Worm (Caenorhabditis elegans) whole organism, young adult: ENCODE data around the gene B0252.8.
A peak's percentile ranks its signal among the peaks of the same experiment; 100 is the strongest.

Experiments used
- C17E4.6 ChIP-seq: fragments of 200-800 bp; sonication (Bioruptor generic); IDR thresholded peaks from 2 replicates; pipeline ENCODE4 v1.3.6; 2022; ENCODE audit warnings: missing genetic modification reagents, missing genetic modification characterization, missing compliant biosample characterization
- D2030.7 ChIP-seq: fragments of 200-800 bp; sonication (Bioruptor generic); IDR thresholded peaks from 2 replicates; pipeline ENCODE4 v1.3.6; 2022; ENCODE audit warnings: missing genetic modification reagents, missing genetic modification characterization, missing compliant biosample characterization
- F33H1.4 ChIP-seq: fragments of 200-800 bp; sonication (Bioruptor generic); IDR thresholded peaks from 2 replicates; pipeline ENCODE4 v1.3.6; 2022; ENCODE audit warnings: missing genetic modification reagents, missing genetic modification characterization, missing compliant biosample characterization
- F52B5.7 ChIP-seq: sonication (generic microtip); optimal IDR thresholded peaks from 2 replicates; lab custom pipeline; 2016; ENCODE audit warnings: mild to moderate bottlenecking, missing genetic modification characterization, missing compliant biosample characterization
- F57C9.4 ChIP-seq: sonication (generic microtip); optimal IDR thresholded peaks from 2 replicates; lab custom pipeline; 2017; ENCODE audit warnings: mild to moderate bottlenecking, missing genetic modification characterization, missing compliant biosample characterization
- K11D2.4 ChIP-seq: fragments of 200-800 bp; sonication (Bioruptor generic); IDR thresholded peaks from 2 replicates; pipeline ENCODE4 v1.3.6; 2022; ENCODE audit warnings: missing genetic modification reagents, missing genetic modification characterization, missing compliant biosample characterization
- K12H6.12 ChIP-seq: fragments of 200-800 bp; sonication (Bioruptor generic); optimal IDR thresholded peaks from 2 replicates; lab custom pipeline; 2018; ENCODE audit warnings: mild to moderate bottlenecking, missing genetic modification characterization, missing compliant biosample characterization
- T07F8.4 ChIP-seq: sonication (generic microtip); optimal IDR thresholded peaks from 2 replicates; lab custom pipeline; 2016; ENCODE audit warnings: mild to moderate bottlenecking, missing genetic modification characterization, moderate library complexity, missing compliant biosample characterization
- Y53G8AR.9 ChIP-seq: fragments of 200-800 bp; sonication (Bioruptor generic); conservative IDR thresholded peaks from 2 replicates; pipeline ENCODE4 v1.3.6; 2022; ENCODE audit warnings: missing genetic modification reagents, missing genetic modification characterization, missing compliant biosample characterization
- Y79H2A.3 ChIP-seq: fragments of 200-800 bp; sonication (Bioruptor generic); conservative IDR thresholded peaks from 2 replicates; pipeline ENCODE4 v1.3.6; 2022; ENCODE audit warnings: missing genetic modification reagents, missing genetic modification characterization, missing compliant biosample characterization
- akir-1 ChIP-seq: fragments of 200-800 bp; sonication (Bioruptor generic); optimal IDR thresholded peaks from 2 replicates; lab custom pipeline; 2018; ENCODE audit warnings: mild to moderate bottlenecking, missing genetic modification characterization, moderate library complexity, missing compliant biosample characterization
- aptf-3 ChIP-seq: fragments of 200-800 bp; sonication (Bioruptor generic); IDR thresholded peaks from 2 replicates; pipeline ENCODE4 v1.3.6; 2022; ENCODE audit warnings: missing genetic modification characterization, missing compliant biosample characterization
- athp-1 ChIP-seq: sonication (generic microtip); optimal IDR thresholded peaks from 2 replicates; lab custom pipeline; 2017; ENCODE audit warnings: mild to moderate bottlenecking, missing genetic modification characterization, missing compliant biosample characterization
- bed-2 ChIP-seq: fragments of 200-800 bp; sonication (Bioruptor generic); IDR thresholded peaks from 2 replicates; pipeline ENCODE4 v1.3.6; 2022; ENCODE audit warnings: missing genetic modification reagents, missing genetic modification characterization, missing compliant biosample characterization
- cebp-2 ChIP-seq: fragments of 200-800 bp; sonication (Bioruptor generic); IDR thresholded peaks from 2 replicates; pipeline ENCODE4 v1.3.6; 2022; ENCODE audit warnings: missing genetic modification characterization, missing compliant biosample characterization
- ceh-58 ChIP-seq: fragments of 200-800 bp; sonication (Bioruptor generic); IDR thresholded peaks from 2 replicates; pipeline ENCODE4 v1.3.6; 2022; ENCODE audit warnings: missing genetic modification characterization, missing compliant biosample characterization
- ceh-91 ChIP-seq: fragments of 200-800 bp; sonication (Bioruptor generic); IDR thresholded peaks from 2 replicates; pipeline ENCODE4 v1.3.6; 2022; ENCODE audit warnings: missing genetic modification reagents, missing genetic modification characterization, missing compliant biosample characterization
- chd-7 ChIP-seq: sonication (generic microtip); optimal IDR thresholded peaks from 2 replicates; lab custom pipeline; 2016; ENCODE audit warnings: mild to moderate bottlenecking, missing genetic modification characterization, moderate library complexity, missing compliant biosample characterization
- dox-1 ChIP-seq: fragments of 200-800 bp; sonication (Bioruptor generic); IDR thresholded peaks from 2 replicates; pipeline ENCODE4 v1.3.6; 2022; ENCODE audit warnings: missing genetic modification reagents, missing genetic modification characterization, missing compliant biosample characterization
- efl-1 ChIP-seq: fragments of 150-350 bp; optimal IDR thresholded peaks from 2 replicates; lab custom pipeline; 2014; ENCODE audit warnings: missing biosample characterization, missing genetic modification reagents, missing genetic modification characterization
- egl-18 ChIP-seq: fragments of 200-800 bp; sonication (Bioruptor generic); IDR thresholded peaks from 2 replicates; pipeline ENCODE4 v1.3.6; 2022; ENCODE audit warnings: missing genetic modification reagents, missing genetic modification characterization, missing compliant biosample characterization
- egl-44 ChIP-seq: fragments of 200-800 bp; sonication (Bioruptor generic); IDR thresholded peaks from 2 replicates; pipeline ENCODE4 v1.3.6; 2022; ENCODE audit warnings: missing genetic modification reagents, missing genetic modification characterization, missing compliant biosample characterization
- ets-4 ChIP-seq: fragments of 200-800 bp; sonication (Bioruptor generic); optimal IDR thresholded peaks from 2 replicates; lab custom pipeline; 2018; ENCODE audit warnings: mild to moderate bottlenecking, missing genetic modification characterization, missing compliant biosample characterization
- hrde-1 ChIP-seq: sonication (generic microtip); optimal IDR thresholded peaks from 2 replicates; lab custom pipeline; 2016; ENCODE audit warnings: missing genetic modification characterization, mild to moderate bottlenecking, missing compliant biosample characterization, moderate library complexity, missing genotype, missing genetic modification reagents, borderline replicate concordance
- let-526 ChIP-seq: fragments of 200-800 bp; sonication (Bioruptor generic); IDR thresholded peaks from 2 replicates; pipeline ENCODE4 v1.3.6; 2022; ENCODE audit warnings: missing genetic modification reagents, missing genetic modification characterization, missing compliant biosample characterization
- let-607 ChIP-seq, 2 experiments: fragments of 200-800 bp in 1 of 2; sonication (Bioruptor generic) in 1 of 2; sonication (generic microtip) in 1 of 2; optimal IDR thresholded peaks; 2 replicates each; lab custom pipeline; 2016 to 2018; ENCODE audit warnings: mild to moderate bottlenecking in 2 of 2, missing compliant biosample characterization in 2 of 2, missing genetic modification characterization in 2 of 2, moderate library complexity in 2 of 2, missing genotype in 1 of 2
- madf-10 ChIP-seq: sonication (generic microtip); optimal IDR thresholded peaks from 2 replicates; lab custom pipeline; 2016; ENCODE audit warnings: mild to moderate bottlenecking, missing genetic modification characterization, missing compliant biosample characterization
- madf-6 ChIP-seq: fragments of 200-800 bp; sonication (Bioruptor generic); IDR thresholded peaks from 2 replicates; pipeline ENCODE4 v1.3.6; 2022; ENCODE audit warnings: missing genetic modification reagents, missing genetic modification characterization, missing compliant biosample characterization
- madf-8 ChIP-seq: fragments of 200-800 bp; sonication (Bioruptor generic); conservative IDR thresholded peaks from 2 replicates; pipeline ENCODE4 v1.3.6; 2022; ENCODE audit warnings: missing genetic modification reagents, missing genetic modification characterization, missing compliant biosample characterization
- mcd-1 ChIP-seq: fragments of 200-800 bp; sonication (Bioruptor generic); IDR thresholded peaks from 2 replicates; pipeline ENCODE4 v1.3.6; 2022; ENCODE audit warnings: missing genetic modification reagents, missing genetic modification characterization, missing compliant biosample characterization
- mel-28 ChIP-seq: sonication (generic microtip); optimal IDR thresholded peaks from 2 replicates; lab custom pipeline; 2016; ENCODE audit warnings: borderline replicate concordance, mild to moderate bottlenecking, missing genetic modification characterization, missing compliant biosample characterization
- mxl-1 ChIP-seq: sonication (generic microtip); optimal IDR thresholded peaks from 2 replicates; lab custom pipeline; 2016; ENCODE audit warnings: missing genetic modification characterization, missing compliant biosample characterization
- nfya-1 ChIP-seq: sonication (generic microtip); optimal IDR thresholded peaks from 2 replicates; lab custom pipeline; 2017; ENCODE audit warnings: antibody characterized with exemption, missing compliant biosample characterization, missing genetic modification characterization, borderline replicate concordance; ENCODE audit not compliant: insufficient read depth
- nfya-2 ChIP-seq: fragments of 200-800 bp; sonication (Bioruptor generic); IDR thresholded peaks from 2 replicates; pipeline ENCODE4 v1.3.6; 2022; ENCODE audit warnings: missing genetic modification reagents, missing genetic modification characterization, missing compliant biosample characterization
- nhr-120 ChIP-seq: fragments of 200-800 bp; sonication (Bioruptor generic); IDR thresholded peaks from 2 replicates; pipeline ENCODE4 v1.3.6; 2022; ENCODE audit warnings: missing genetic modification characterization, missing compliant biosample characterization
- nhr-179 ChIP-seq: sonication (generic microtip); optimal IDR thresholded peaks from 2 replicates; lab custom pipeline; 2016; ENCODE audit warnings: mild to moderate bottlenecking, missing genetic modification characterization, missing compliant biosample characterization
- nhr-80 ChIP-seq: sonication (generic microtip); optimal IDR thresholded peaks from 2 replicates; lab custom pipeline; 2016; ENCODE audit warnings: missing genetic modification characterization, missing compliant biosample characterization
- rec-8 ChIP-seq, 2 experiments: sonication (generic microtip); optimal IDR thresholded peaks; 2 replicates each; lab custom pipeline; 2016; ENCODE audit warnings: mild to moderate bottlenecking in 2 of 2, missing genetic modification characterization in 2 of 2, missing genetic modification reagents in 2 of 2, missing genotype in 2 of 2, missing biosample characterization in 1 of 2, missing compliant biosample characterization in 1 of 2, moderate library complexity in 1 of 2
- rpc-1 ChIP-seq, 2 experiments: fragments of 150-350 bp in 1 of 2; sonication (generic microtip) in 1 of 2; optimal IDR thresholded peaks; 2 replicates each; lab custom pipeline; 2014 to 2018; ENCODE audit warnings: missing biosample characterization in 1 of 2, missing genetic modification characterization in 1 of 2, missing genetic modification reagents in 1 of 2, missing genotype in 1 of 2
- sea-2 ChIP-seq: fragments of 200-800 bp; sonication (Bioruptor generic); IDR thresholded peaks from 2 replicates; pipeline ENCODE4 v1.3.6; 2022; ENCODE audit warnings: missing genetic modification characterization, missing compliant biosample characterization
- snpc-1.3 ChIP-seq: sonication (generic microtip); optimal IDR thresholded peaks from 2 replicates; lab custom pipeline; 2017; ENCODE audit warnings: missing genetic modification characterization, mild to moderate bottlenecking, missing compliant biosample characterization, antibody characterized with exemption, moderate library complexity, missing genotype, missing genetic modification reagents; ENCODE audit not compliant: insufficient read depth
- unc-130 ChIP-seq: sonication (generic microtip); optimal IDR thresholded peaks from 2 replicates; lab custom pipeline; 2016; ENCODE audit warnings: missing genetic modification reagents, missing genetic modification characterization, missing compliant biosample characterization
- zfh-2 ChIP-seq: fragments of 200-800 bp; sonication (Bioruptor generic); conservative IDR thresholded peaks from 2 replicates; pipeline ENCODE4 v1.3.6; 2022; ENCODE audit warnings: missing genetic modification reagents, missing genetic modification characterization, missing compliant biosample characterization
- ztf-28 ChIP-seq: fragments of 200-800 bp; sonication (Bioruptor generic); IDR thresholded peaks from 2 replicates; pipeline ENCODE4 v1.3.6; 2022; ENCODE audit warnings: missing genetic modification reagents, missing genetic modification characterization, missing compliant biosample characterization
- ztf-6 ChIP-seq: fragments of 200-800 bp; sonication (Bioruptor generic); IDR thresholded peaks from 2 replicates; pipeline ENCODE4 v1.3.6; 2022; ENCODE audit warnings: missing genetic modification reagents, missing genetic modification characterization, missing compliant biosample characterization

The B0252.8 gene

ce11 chrII:6941520-6941919 is 25.6 kb downstream of the B0252.8 start:
- TF ChIP-seq zfh-2 = no peak
- no peak for TF ChIP-seq nhr-80 (tag; lab: Kevin White, UChicago)
- no peak for TF ChIP-seq F33H1.4 (GFP tag; lab: Robert Waterston, UW)
- no peak for TF ChIP-seq efl-1
- TF ChIP-seq nhr-179 (tag; lab: Kevin White, UChicago) = no peak
- no peak for TF ChIP-seq bed-2 (GFP tag; lab: Robert Waterston, UW)
- TF ChIP-seq mcd-1 = no peak
- no peak for TF ChIP-seq ceh-58
- no peak for TF ChIP-seq egl-18 (GFP tag; lab: Robert Waterston, UW)
- no peak for TF ChIP-seq madf-10 (tag; lab: Kevin White, UChicago)

- TF ChIP-seq nhr-80 (tag; lab: Kevin White, UChicago) (peak; percentile 65), Y53G8AR.9 (GFP tag; lab: Robert Waterston, UW) (no peak), mxl-1 (tag; lab: Kevin White, UChicago) (no peak), let-607 (tag; optimal IDR thresholded peaks at IDR 0.05; lab: Kevin White, UChicago) (no peak), T07F8.4 (tag; lab: Kevin White, UChicago) (no peak), nhr-120 (GFP tag; lab: Robert Waterston, UW) (no peak), ceh-91 (GFP tag; lab: Robert Waterston, UW) (0 out of 2 replicates have a peak, but pooled peaks have one; percentile 18), nfya-2 (GFP tag; lab: Robert Waterston, UW) (no peak), athp-1 (tag; lab: Kevin White, UChicago) (no peak), chd-7 (tag; lab: Kevin White, UChicago) (no peak), cebp-2 (GFP tag; lab: Robert Waterston, UW) (no peak), mel-28 (tag; lab: Kevin White, UChicago) (no peak), ets-4 (GFP tag; lab: Kevin White, UChicago) (peak; percentile 2), madf-8 (GFP tag; lab: Robert Waterston, UW) (no peak), F57C9.4 (tag; lab: Kevin White, UChicago) (no peak), rec-8 (tag; optimal IDR thresholded peaks at IDR 0.05; lab: Kevin White, UChicago) (no peak), egl-18 (GFP tag; lab: Robert Waterston, UW) (no peak), mcd-1 (no peak; the same call in 1 of the 2 replicates), egl-44 (no peak), rpc-1 (optimal IDR thresholded peaks at IDR 0.05; lab: Kevin White, UChicago) (no peak), rpc-1 (tag; optimal IDR thresholded peaks at IDR 0.05; lab: Kevin White, UChicago) (no peak), ztf-28 (GFP tag; lab: Robert Waterston, UW) (no peak), K11D2.4 (GFP tag; lab: Robert Waterston, UW) (no peak), akir-1 (no peak), hrde-1 (tag; lab: Kevin White, UChicago) (no peak), aptf-3 (GFP tag; lab: Robert Waterston, UW) (no peak), dox-1 (GFP tag; lab: Robert Waterston, UW) (peak; percentile 31; the same call in 1 of the 2 replicates), let-526 (GFP tag; lab: Robert Waterston, UW) (no peak), K12H6.12 (tag; lab: Kevin White, UChicago) (peak; percentile 28), ceh-58 (no peak), Y79H2A.3 (GFP tag; lab: Robert Waterston, UW) (no peak), madf-6 (GFP tag; lab: Robert Waterston, UW) (no peak), unc-130 (GFP tag; lab: Kevin White, UChicago) (no peak), D2030.7 (GFP tag; lab: Robert Waterston, UW) (no peak), nfya-1 (tag; lab: Kevin White, UChicago) (no peak), snpc-1.3 (tag; lab: Kevin White, UChicago) (no peak), sea-2 (GFP tag; lab: Robert Waterston, UW) (no peak), F52B5.7 (tag; lab: Kevin White, UChicago) (peak; percentile 23), C17E4.6 (GFP tag; lab: Robert Waterston, UW) (no peak), ztf-6 (GFP tag; lab: Robert Waterston, UW) (no peak)
Observed at ce11 chrII:6943299-6944051, 27.5 kb downstream of the B0252.8 start.
